Worm (Caenorhabditis elegans): ENCODE data around the gene lgc-16.

- TF ChIP-seq snpc-4 (GFP tag; optimal IDR thresholded peaks at IDR 0.05) (no peak), snpc-4 (tag; optimal IDR thresholded peaks at IDR 0.05) (no peak), him-1 (tag; optimal IDR thresholded peaks at IDR 0.05) (no peak), F37B4.10 (GFP tag; IDR thresholded peaks at IDR 0.05) (no peak), nhr-90 (tag; optimal IDR thresholded peaks at IDR 0.05) (no peak), unc-62 (GFP tag; optimal IDR thresholded peaks at IDR 0.05) (no peak), ztf-6 (GFP tag; IDR thresholded peaks at IDR 0.05) (no peak), nhr-27 (tag; optimal IDR thresholded peaks at IDR 0.05) (no peak), ets-4 (GFP tag; optimal IDR thresholded peaks at IDR 0.05) (no peak), hlh-12 (tag; optimal IDR thresholded peaks at IDR 0.05) (no peak), lsl-1 (GFP tag; optimal IDR thresholded peaks at IDR 0.05) (no peak)
These were observed 46.5 kb downstream of the lgc-16 start for ce11 chrX:12164943-12165342.

Data from whole organism, young adult.